Worm (Caenorhabditis elegans): ENCODE measurements around the gene C31G12.4.

DNA sequence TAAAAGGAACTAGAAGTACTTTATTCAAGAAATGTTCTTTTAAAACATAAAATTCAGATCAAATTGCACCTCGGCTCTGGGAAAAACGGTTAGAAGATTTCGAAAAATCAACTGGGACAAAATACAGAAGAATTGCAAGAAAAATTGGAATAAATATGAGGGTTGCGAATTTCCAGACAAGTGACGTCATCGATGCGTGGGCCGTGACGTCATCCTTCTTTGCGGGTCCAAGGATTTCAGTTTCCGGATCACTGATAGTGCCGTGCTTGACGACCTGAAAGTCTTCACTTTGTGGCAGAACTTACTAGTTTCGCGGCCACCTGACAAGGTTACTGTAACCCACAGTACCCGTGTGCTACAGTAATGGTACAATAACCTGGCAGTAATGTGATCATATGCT, 15.1 kb downstream of the C31G12.4 start:
- TF ChIP-seq snpc-4 (tag; optimal IDR thresholded peaks at IDR 0.05), result no peak
- no peak for TF ChIP-seq pha-4 (tag; optimal IDR thresholded peaks at IDR 0.05)
- TF ChIP-seq mab-5 (tag; optimal IDR thresholded peaks at IDR 0.05), result no peak
- TF ChIP-seq nhr-237 (tag; optimal IDR thresholded peaks at IDR 0.05), result no peak
- TF ChIP-seq M03D4.4 (tag; optimal IDR thresholded peaks at IDR 0.05), result no peak
